Worm (Caenorhabditis elegans) whole organism, L1 larva: ENCODE data around the gene T04A6.1.

Experiments
- aly-2 ChIP-seq: fragments of 150-350 bp; optimal IDR thresholded peaks from 2 replicates; lab custom pipeline; 2014; ENCODE audit warnings: missing biosample characterization, missing genetic modification characterization
- blmp-1 ChIP-seq: fragments of 150-350 bp; optimal IDR thresholded peaks from 2 replicates; lab custom pipeline; 2014; ENCODE audit warnings: missing biosample characterization, missing genetic modification characterization
- egl-13 ChIP-seq: sonication (generic microtip); optimal IDR thresholded peaks from 2 replicates; lab custom pipeline; 2016; ENCODE audit warnings: missing genotype, missing genetic modification reagents, missing genetic modification characterization, missing compliant biosample characterization
- egl-27 ChIP-seq, 2 experiments: fragments of 150-350 bp in 1 of 2; sonication (generic microtip); optimal IDR thresholded peaks; 3 replicates each; lab custom pipeline; 2017 to 2018; ENCODE audit warnings: missing biosample characterization in 2 of 2, missing genetic modification characterization in 2 of 2, missing genetic modification reagents in 2 of 2
- hlh-17 ChIP-seq: fragments of 200-800 bp; sonication (Bioruptor generic); optimal IDR thresholded peaks from 2 replicates; lab custom pipeline; 2018; ENCODE audit warnings: missing genetic modification characterization, mild to moderate bottlenecking, missing compliant biosample characterization, moderate library complexity, borderline replicate concordance
- nhr-85 ChIP-seq: sonication (generic microtip); peaks from one replicate; lab custom pipeline; 2016; ENCODE audit warnings: missing genetic modification characterization, inconsistent platforms, missing compliant biosample characterization
- nhr-90 ChIP-seq: sonication (generic microtip); optimal IDR thresholded peaks from 2 replicates; lab custom pipeline; 2016; ENCODE audit warnings: mild to moderate bottlenecking, missing genetic modification characterization, missing compliant biosample characterization; ENCODE audit not compliant: poor library complexity
- sptf-1 ChIP-seq: fragments of 150-350 bp; optimal IDR thresholded peaks from 2 replicates; lab custom pipeline; 2014; ENCODE audit warnings: missing biosample characterization, missing genetic modification characterization
- zag-1 ChIP-seq: fragments of 150-350 bp; optimal IDR thresholded peaks from 2 replicates; lab custom pipeline; 2014; ENCODE audit warnings: missing biosample characterization, missing genetic modification characterization

DNA sequence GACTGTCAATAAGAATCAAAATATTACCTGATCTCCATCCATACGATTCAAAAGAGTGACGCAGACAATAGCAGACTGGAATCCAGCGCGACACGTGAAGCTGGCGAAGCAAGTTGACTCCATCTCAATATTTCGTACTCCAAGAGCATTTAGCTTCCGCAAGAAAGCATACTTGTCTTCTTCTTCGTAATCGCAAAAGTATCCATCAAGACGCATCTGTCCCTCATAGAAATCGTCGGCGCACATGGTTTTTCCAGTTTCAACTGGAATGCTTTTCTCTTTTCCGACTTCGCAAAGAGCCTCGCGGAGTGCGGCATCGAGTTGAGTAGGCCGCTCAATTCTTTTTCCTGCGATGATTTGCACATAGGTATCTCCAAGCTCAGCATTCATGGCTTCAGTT is 25.0 kb downstream of the T04A6.1 start:
- TF ChIP-seq nhr-85 (no peak), nhr-90 (tag; lab: Kevin White, UChicago) (no peak), sptf-1 (tag; lab: Kevin White, UChicago) (no peak), hlh-17 (GFP tag; lab: Kevin White, UChicago) (no peak), blmp-1 (tag; lab: Kevin White, UChicago) (no peak), zag-1 (tag; lab: Kevin White, UChicago) (no peak), aly-2 (tag; lab: Kevin White, UChicago) (no peak), egl-27 (tag; optimal IDR thresholded peaks at IDR 0.05; lab: Kevin White, UChicago) (no peak), egl-13 (no peak)
